Fruit fly (Drosophila melanogaster) whole organism, embryonic: ENCODE results near the gene CG34148.

Experiments used
- Aef1 ChIP-seq: fragments of 200-800 bp; sonication (Bioruptor generic); IDR thresholded peaks from 3 replicates; pipeline ENCODE4 v1.3.6; 2022; ENCODE audit warnings: missing biosample characterization, missing genetic modification characterization
- Asciz ChIP-seq: fragments of 200-800 bp; sonication (Bioruptor generic); optimal IDR thresholded peaks from 2 replicates; lab custom pipeline; 2017; ENCODE audit warnings: missing biosample characterization, mild to moderate bottlenecking, missing genetic modification characterization, missing genetic modification reagents
- CG10366 ChIP-seq: fragments of 200-800 bp; sonication (Bioruptor generic); IDR thresholded peaks from 2 replicates; pipeline ENCODE4 v1.3.6; 2022; ENCODE audit warnings: missing biosample characterization, missing genetic modification characterization
- CG10979 ChIP-seq: fragments of 200-800 bp; sonication (Bioruptor generic); optimal IDR thresholded peaks from 2 replicates; lab custom pipeline; 2018; ENCODE audit warnings: missing biosample characterization, mild to moderate bottlenecking, missing genetic modification characterization, moderate library complexity
- CG11504 ChIP-seq: fragments of 200-800 bp; sonication (Bioruptor generic); optimal IDR thresholded peaks from 3 replicates; lab custom pipeline; 2019; ENCODE audit warnings: missing biosample characterization, mild to moderate bottlenecking, missing genetic modification characterization, moderate library complexity
- CG12744 ChIP-seq: fragments of 200-800 bp; sonication (Bioruptor generic); optimal IDR thresholded peaks from 2 replicates; lab custom pipeline; 2016; ENCODE audit warnings: missing biosample characterization, missing genetic modification characterization
- CG14965 ChIP-seq: fragments of 200-800 bp; sonication (Bioruptor generic); optimal IDR thresholded peaks from 2 replicates; lab custom pipeline; 2016; ENCODE audit warnings: missing biosample characterization, missing genetic modification characterization, borderline replicate concordance
- CG15514 ChIP-seq: fragments of 200-800 bp; sonication (Bioruptor generic); optimal IDR thresholded peaks from 3 replicates; lab custom pipeline; 2017; ENCODE audit warnings: missing biosample characterization, missing genetic modification characterization, mild to moderate bottlenecking, moderate library complexity, missing genetic modification reagents
- CG15601 ChIP-seq: fragments of 200-800 bp; sonication (Bioruptor generic); optimal IDR thresholded peaks from 3 replicates; lab custom pipeline; 2019; ENCODE audit warnings: missing biosample characterization, mild to moderate bottlenecking, missing genetic modification characterization, moderate library complexity
- CG17802 ChIP-seq: fragments of 200-800 bp; sonication (Bioruptor generic); optimal IDR thresholded peaks from 2 replicates; lab custom pipeline; 2018; ENCODE audit warnings: missing biosample characterization, mild to moderate bottlenecking, missing genetic modification characterization, moderate library complexity
- CG17912 ChIP-seq: fragments of 200-800 bp; sonication (Bioruptor generic); optimal IDR thresholded peaks from 2 replicates; lab custom pipeline; 2018; ENCODE audit warnings: missing biosample characterization, mild to moderate bottlenecking, missing genetic modification characterization
- CG18599 ChIP-seq: fragments of 200-800 bp; sonication (Bioruptor generic); optimal IDR thresholded peaks from 3 replicates; lab custom pipeline; 2017; ENCODE audit warnings: missing biosample characterization, missing genetic modification characterization, mild to moderate bottlenecking, moderate library complexity, missing genetic modification reagents
- CG2129 ChIP-seq: fragments of 200-800 bp; sonication (Bioruptor generic); IDR thresholded peaks from 2 replicates; pipeline ENCODE4 v1.3.6; 2022; ENCODE audit warnings: missing biosample characterization, missing genetic modification characterization; ENCODE audit not compliant: partially characterized antibody
- CG2199 ChIP-seq: fragments of 200-800 bp; sonication (Bioruptor generic); IDR thresholded peaks from 3 replicates; pipeline ENCODE4 v1.3.6; 2022; ENCODE audit warnings: missing biosample characterization, missing genetic modification characterization
- CG32767 ChIP-seq: fragments of 200-800 bp; sonication (Bioruptor generic); IDR thresholded peaks from 2 replicates; pipeline ENCODE4 v1.3.6; 2022; ENCODE audit warnings: missing biosample characterization, missing genetic modification characterization
- CG6175 ChIP-seq: fragments of 200-800 bp; sonication (Bioruptor generic); IDR thresholded peaks from 3 replicates; pipeline ENCODE4 v1.3.6; 2022; ENCODE audit warnings: missing biosample characterization, missing genetic modification characterization
- CG6272 ChIP-seq: fragments of 200-800 bp; sonication (Bioruptor generic); IDR thresholded peaks from 2 replicates; pipeline ENCODE4 v1.3.6; 2022; ENCODE audit warnings: missing biosample characterization, missing genetic modification characterization
- CG8478 ChIP-seq: fragments of >200 bp; optimal IDR thresholded peaks from 2 replicates; lab custom pipeline; 2018
- CG9215 ChIP-seq: fragments of 200-800 bp; sonication (Bioruptor generic); IDR thresholded peaks from 2 replicates; pipeline ENCODE4 v1.3.6; 2022; ENCODE audit warnings: missing biosample characterization, missing genetic modification characterization
- CG9797 ChIP-seq: fragments of 200-800 bp; sonication (Bioruptor generic); optimal IDR thresholded peaks from 3 replicates; lab custom pipeline; 2018; ENCODE audit warnings: missing biosample characterization, mild to moderate bottlenecking, missing genetic modification characterization
- Camta ChIP-seq: fragments of 200-800 bp; sonication (Bioruptor generic); optimal IDR thresholded peaks from 2 replicates; lab custom pipeline; 2016; ENCODE audit warnings: missing biosample characterization, missing genetic modification characterization
- Fer3 ChIP-seq: fragments of 200-800 bp; sonication (Bioruptor generic); optimal IDR thresholded peaks from 2 replicates; lab custom pipeline; 2018; ENCODE audit warnings: missing biosample characterization, mild to moderate bottlenecking, missing genetic modification characterization, moderate library complexity
- Poxn ChIP-seq: fragments of 200-800 bp; sonication (Bioruptor generic); IDR thresholded peaks from 2 replicates; pipeline ENCODE4 v1.3.6; 2022; ENCODE audit warnings: missing biosample characterization, missing genetic modification characterization
- Sox102F ChIP-seq: fragments of 200-800 bp; sonication (Bioruptor generic); optimal IDR thresholded peaks from 2 replicates; lab custom pipeline; 2018; ENCODE audit warnings: missing biosample characterization, mild to moderate bottlenecking, missing genetic modification characterization, moderate library complexity
- Xbp1 ChIP-seq: fragments of 200-800 bp; sonication (Bioruptor generic); optimal IDR thresholded peaks from 3 replicates; lab custom pipeline; 2016; ENCODE audit warnings: missing biosample characterization, mild to moderate bottlenecking, missing genetic modification characterization
- ac ChIP-seq: fragments of 200-800 bp; sonication (Bioruptor generic); optimal IDR thresholded peaks from 3 replicates; lab custom pipeline; 2017; ENCODE audit warnings: missing biosample characterization, mild to moderate bottlenecking, missing genetic modification characterization
- ato ChIP-seq: fragments of 200-800 bp; sonication (Bioruptor generic); IDR thresholded peaks from 2 replicates; pipeline ENCODE4 v1.3.6; 2022; ENCODE audit warnings: missing biosample characterization, missing genetic modification characterization; ENCODE audit not compliant: partially characterized antibody
- bbx ChIP-seq: fragments of 200-800 bp; sonication (Bioruptor generic); IDR thresholded peaks from 2 replicates; pipeline ENCODE4 v1.3.6; 2022; ENCODE audit warnings: missing biosample characterization, missing genetic modification characterization; ENCODE audit not compliant: partially characterized antibody
- chn ChIP-seq: fragments of 200-800 bp; sonication (Bioruptor generic); optimal IDR thresholded peaks from 2 replicates; lab custom pipeline; 2016; ENCODE audit warnings: missing biosample characterization, missing genetic modification characterization
- crp ChIP-seq, 2 experiments: fragments of 200-800 bp; sonication (Bioruptor generic); optimal IDR thresholded peaks; 2 replicates in 1 of 2; 3 replicates in 1 of 2; lab custom pipeline; 2017; ENCODE audit warnings: missing biosample characterization in 2 of 2, missing genetic modification characterization in 2 of 2, mild to moderate bottlenecking in 1 of 2, moderate library complexity in 1 of 2
- emc ChIP-seq: fragments of 200-800 bp; sonication (Bioruptor generic); optimal IDR thresholded peaks from 2 replicates; lab custom pipeline; 2016; ENCODE audit warnings: missing biosample characterization, missing genetic modification characterization
- gcm ChIP-seq: fragments of 200-800 bp; sonication (Bioruptor generic); optimal IDR thresholded peaks from 2 replicates; lab custom pipeline; 2019; ENCODE audit warnings: missing biosample characterization, mild to moderate bottlenecking, missing genetic modification characterization, moderate library complexity
- gfzf ChIP-seq: fragments of 200-800 bp; sonication (Bioruptor generic); optimal IDR thresholded peaks from 2 replicates; lab custom pipeline; 2016; ENCODE audit warnings: missing biosample characterization, mild to moderate bottlenecking, missing genetic modification characterization, moderate library complexity
- gt ChIP-seq: fragments of 200-800 bp; sonication (Bioruptor generic); IDR thresholded peaks from 2 replicates; pipeline ENCODE4 v1.3.6; 2022; ENCODE audit warnings: missing biosample characterization, missing genetic modification characterization
- hkb ChIP-seq, 2 experiments: fragments of 200-800 bp in 1 of 2; fragments of >200 bp in 1 of 2; sonication (Bioruptor generic) in 1 of 2; IDR thresholded peaks in 1 of 2; optimal IDR thresholded peaks in 1 of 2; 2 replicates each; pipeline versions ENCODE4 v1.3.6 to Lab custom; 2017 to 2022; ENCODE audit warnings: missing biosample characterization in 1 of 2, missing genetic modification characterization in 1 of 2
- nerfin-1 ChIP-seq: fragments of 200-800 bp; sonication (Bioruptor generic); optimal IDR thresholded peaks from 3 replicates; lab custom pipeline; 2019; ENCODE audit warnings: missing biosample characterization, mild to moderate bottlenecking, missing genetic modification characterization, moderate library complexity
- pfk ChIP-seq: fragments of 200-800 bp; sonication (Bioruptor generic); optimal IDR thresholded peaks from 2 replicates; lab custom pipeline; 2018; ENCODE audit warnings: missing biosample characterization, mild to moderate bottlenecking, missing genetic modification characterization, moderate library complexity
- pros ChIP-seq: fragments of 200-800 bp; sonication (Bioruptor generic); optimal IDR thresholded peaks from 3 replicates; lab custom pipeline; 2019; ENCODE audit warnings: missing biosample characterization, mild to moderate bottlenecking, missing genetic modification characterization, moderate library complexity
- psq ChIP-seq: fragments of 200-800 bp; sonication (Bioruptor generic); optimal IDR thresholded peaks from 2 replicates; lab custom pipeline; 2017; ENCODE audit warnings: missing biosample characterization, missing genetic modification characterization
- pum ChIP-seq: fragments of 200-800 bp; sonication (Bioruptor generic); optimal IDR thresholded peaks from 2 replicates; lab custom pipeline; 2016; ENCODE audit warnings: missing biosample characterization, missing genetic modification characterization
- row ChIP-seq: fragments of 200-800 bp; sonication (Bioruptor generic); IDR thresholded peaks from 3 replicates; pipeline ENCODE4 v1.3.6; 2022; ENCODE audit warnings: missing biosample characterization, missing genetic modification characterization
- scrt ChIP-seq: fragments of 200-800 bp; sonication (Bioruptor generic); optimal IDR thresholded peaks from 2 replicates; lab custom pipeline; 2018; ENCODE audit warnings: missing biosample characterization, mild to moderate bottlenecking, missing genetic modification characterization, moderate library complexity
- sens ChIP-seq: fragments of 200-800 bp; sonication (Bioruptor generic); peaks from one replicate; lab custom pipeline; 2016; ENCODE audit warnings: missing biosample characterization, missing genetic modification characterization
- sima ChIP-seq: fragments of 200-800 bp; sonication (Bioruptor generic); optimal IDR thresholded peaks from 2 replicates; lab custom pipeline; 2016; ENCODE audit warnings: missing biosample characterization, missing genetic modification characterization
- sna ChIP-seq: fragments of 200-800 bp; sonication (Bioruptor generic); IDR thresholded peaks from 2 replicates; pipeline ENCODE4 v1.3.6; 2022; ENCODE audit warnings: missing biosample characterization, missing genetic modification characterization; ENCODE audit not compliant: partially characterized antibody
- so ChIP-seq: fragments of 200-800 bp; sonication (Bioruptor generic); IDR thresholded peaks from 3 replicates; pipeline ENCODE4 v1.3.6; 2022; ENCODE audit warnings: missing biosample characterization, missing genetic modification characterization
- tap ChIP-seq: fragments of 200-800 bp; optimal IDR thresholded peaks from 3 replicates; lab custom pipeline; 2019; ENCODE audit warnings: missing biosample characterization, mild to moderate bottlenecking, missing genetic modification characterization, moderate library complexity
- tin ChIP-seq: fragments of 200-800 bp; sonication (Bioruptor generic); optimal IDR thresholded peaks from 3 replicates; lab custom pipeline; 2016; ENCODE audit warnings: missing biosample characterization, missing genetic modification characterization
- unpg ChIP-seq: fragments of 200-800 bp; sonication (Bioruptor generic); optimal IDR thresholded peaks from 3 replicates; lab custom pipeline; 2018; ENCODE audit warnings: missing biosample characterization, mild to moderate bottlenecking, missing genetic modification characterization, moderate library complexity
- z ChIP-seq: fragments of 200-800 bp; sonication (Bioruptor generic); IDR thresholded peaks from 3 replicates; pipeline ENCODE4 v1.3.6; 2022; ENCODE audit warnings: missing biosample characterization, missing genetic modification characterization

Gene CG34148

DNA sequence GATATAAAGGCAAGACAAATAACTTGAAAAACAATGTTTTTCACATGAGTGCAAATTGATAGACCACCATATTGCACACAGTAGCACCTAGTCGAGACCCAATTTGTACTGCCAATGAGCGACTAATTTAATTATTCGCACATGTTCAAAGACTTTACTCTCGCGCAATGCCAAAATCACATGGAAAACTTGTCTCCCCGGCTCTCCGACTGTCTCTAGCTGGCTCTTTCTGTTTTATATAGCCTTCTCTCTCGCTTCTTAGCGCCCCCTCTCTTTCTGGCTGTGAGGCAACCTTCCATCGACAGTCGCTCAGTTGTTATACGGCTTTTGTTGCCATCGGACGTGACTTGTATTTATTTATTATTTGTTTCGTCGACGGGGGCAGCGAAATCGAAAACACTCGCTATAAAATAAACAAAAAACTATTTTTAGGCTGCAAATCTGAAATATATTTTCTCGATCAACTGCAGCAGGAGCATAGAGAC lies 3.5 kb downstream of the CG34148 start, which contains the start of gene CG6656 (continued):
- TF ChIP-seq sima (GFP tag; lab: Kevin White, UChicago) (no peak), CG9215 (GFP tag; lab: Robert Waterston, UW) (no peak), sna (GFP tag; lab: Robert Waterston, UW) (0 out of 2 replicates have a peak, but pooled peaks have one; percentile 36), CG17912 (GFP tag; lab: Kevin White, UChicago) (no peak), unpg (GFP tag; lab: Kevin White, UChicago) (no peak), psq (GFP tag; lab: Kevin White, UChicago) (no peak), Sox102F (GFP tag; lab: Kevin White, UChicago) (no peak), gt (GFP tag; lab: Robert Waterston, UW) (no peak), gcm (GFP tag; lab: Kevin White, UChicago) (no peak), CG17802 (tag; lab: Kevin White, UChicago) (no peak), tin (GFP tag; lab: Kevin White, UChicago) (no peak), scrt (GFP tag; lab: Kevin White, UChicago) (no peak), Asciz (GFP tag; lab: Kevin White, UChicago) (no peak), Camta (no peak), CG12744 (GFP tag; lab: Kevin White, UChicago) (no peak), emc (GFP tag; lab: Kevin White, UChicago) (no peak), sens (GFP tag; lab: Kevin White, UChicago) (peak; percentile 79), CG14965 (no peak), pfk (no peak), CG10366 (GFP tag; lab: Robert Waterston, UW) (no peak), tap (tag; lab: Kevin White, UChicago) (no peak), ato (GFP tag; lab: Robert Waterston, UW) (no peak), CG6175 (GFP tag; lab: Robert Waterston, UW) (no peak; the same call in 2 of the 3 replicates), CG15514 (GFP tag; lab: Kevin White, UChicago) (peak; percentile 45), ac (GFP tag; lab: Kevin White, UChicago) (no peak), row (GFP tag; lab: Robert Waterston, UW) (peak; percentile 39; the same call in 2 of the 3 replicates), CG9797 (GFP tag; lab: Kevin White, UChicago) (no peak), CG2199 (GFP tag; lab: Robert Waterston, UW) (no peak), pum (no peak), CG6272 (GFP tag; lab: Robert Waterston, UW) (no peak), Aef1 (GFP tag; lab: Robert Waterston, UW) (no peak), CG11504 (no peak), Poxn (GFP tag; lab: Robert Waterston, UW) (no peak), crp (GFP tag; optimal IDR thresholded peaks at IDR 0.05; lab: Kevin White, UChicago) (no peak), z (GFP tag; lab: Robert Waterston, UW) (no peak), chn (GFP tag; lab: Kevin White, UChicago) (no peak), nerfin-1 (tag; lab: Kevin White, UChicago) (no peak), hkb (optimal IDR thresholded peaks at IDR 0.05; lab: Kevin White, UChicago) (no peak), hkb (GFP tag; IDR thresholded peaks at IDR 0.05; lab: Robert Waterston, UW) (no peak), pros (GFP tag; lab: Kevin White, UChicago) (no peak), so (GFP tag; lab: Robert Waterston, UW) (no peak), bbx (GFP tag; lab: Robert Waterston, UW) (no peak), CG8478 (no peak), Xbp1 (GFP tag; lab: Kevin White, UChicago) (no peak), Fer3 (tag; lab: Kevin White, UChicago) (no peak), CG2129 (GFP tag; lab: Robert Waterston, UW) (no peak), CG18599 (GFP tag; lab: Kevin White, UChicago) (no peak), gfzf (GFP tag; lab: Kevin White, UChicago) (no peak), CG32767 (GFP tag; lab: Robert Waterston, UW) (no peak), CG10979 (tag; lab: Kevin White, UChicago) (no peak), CG15601 (tag; lab: Kevin White, UChicago) (no peak)
